Fruit fly (Drosophila melanogaster): ENCODE data around the gene Ufd4.

DNA sequence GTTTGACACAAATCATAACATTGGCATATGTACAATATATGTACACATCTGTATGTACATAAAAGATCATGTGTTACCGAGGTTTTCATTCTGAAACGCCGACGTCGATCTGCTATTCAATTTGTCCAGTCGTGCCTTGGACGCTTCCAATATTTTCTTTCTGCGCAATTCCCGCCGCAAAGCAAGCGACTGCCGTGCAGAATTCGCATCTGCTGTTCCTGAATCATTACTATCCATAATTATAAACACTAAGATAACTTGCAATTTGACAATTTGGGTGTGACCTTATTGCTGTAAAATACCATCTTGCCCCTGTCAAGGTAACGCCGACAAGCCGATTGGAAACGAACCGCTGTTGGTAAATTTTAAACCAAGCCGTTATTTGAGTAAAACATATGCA is 19.7 kb upstream of the Ufd4 start:
- TF ChIP-seq CG16779 (tag; optimal IDR thresholded peaks at IDR 0.05): no peak
- TF ChIP-seq OdsH (GFP tag; optimal IDR thresholded peaks at IDR 0.05): no peak

Measured in whole organism, prepupa.